Worm (Caenorhabditis elegans) whole organism, early embryonic: Measurements from ENCODE around the gene ZC204.12.

ENCODE experiments used
- B0310.2 ChIP-seq: sonication (generic microtip); optimal IDR thresholded peaks from 2 replicates; lab custom pipeline; 2016; ENCODE audit warnings: mild to moderate bottlenecking, missing genetic modification characterization, missing compliant biosample characterization
- F13C5.2 ChIP-seq: sonication (generic microtip); optimal IDR thresholded peaks from 2 replicates; lab custom pipeline; 2017; ENCODE audit warnings: mild to moderate bottlenecking, missing genetic modification characterization, inconsistent platforms, missing compliant biosample characterization
- aly-1 ChIP-seq: sonication (generic microtip); optimal IDR thresholded peaks from 2 replicates; lab custom pipeline; 2016; ENCODE audit warnings: missing genetic modification characterization, missing compliant biosample characterization
- ama-1 ChIP-seq: fragments of 150-350 bp; optimal IDR thresholded peaks from 2 replicates; lab custom pipeline; 2014
- ceh-13 ChIP-seq: fragments of 200-800 bp; sonication (Bioruptor generic); optimal IDR thresholded peaks from 2 replicates; lab custom pipeline; 2018; ENCODE audit warnings: mild to moderate bottlenecking, missing genetic modification characterization, missing compliant biosample characterization
- ceh-36 ChIP-seq: sonication (generic microtip); optimal IDR thresholded peaks from 2 replicates; lab custom pipeline; 2016; ENCODE audit warnings: missing genetic modification characterization, inconsistent platforms, missing compliant biosample characterization
- ets-7 ChIP-seq: sonication (generic microtip); optimal IDR thresholded peaks from 2 replicates; lab custom pipeline; 2016; ENCODE audit warnings: missing genotype, missing genetic modification characterization, missing compliant biosample characterization
- flt-1 ChIP-seq: fragments of 200-800 bp; sonication (Bioruptor generic); IDR thresholded peaks from 2 replicates; pipeline ENCODE4 v1.3.6; 2022; ENCODE audit warnings: missing genetic modification characterization, missing compliant biosample characterization
- hmbx-1 ChIP-seq: sonication (generic microtip); optimal IDR thresholded peaks from 2 replicates; lab custom pipeline; 2016; ENCODE audit warnings: mild to moderate bottlenecking, missing genetic modification characterization, missing compliant biosample characterization
- hmg-4 ChIP-seq: fragments of 200-800 bp; sonication (Bioruptor generic); optimal IDR thresholded peaks from 2 replicates; lab custom pipeline; 2018; ENCODE audit warnings: mild to moderate bottlenecking, missing genetic modification characterization, missing compliant biosample characterization
- hnd-1 ChIP-seq: sonication (generic microtip); optimal IDR thresholded peaks from 2 replicates; lab custom pipeline; 2016; ENCODE audit warnings: missing genetic modification characterization, missing compliant biosample characterization
- pes-1 ChIP-seq: fragments of 200-800 bp; sonication (Bioruptor generic); IDR thresholded peaks from 2 replicates; pipeline ENCODE4 v1.3.6; 2022; ENCODE audit warnings: missing genetic modification reagents, missing genetic modification characterization, missing compliant biosample characterization
- scrt-1 ChIP-seq: fragments of 200-800 bp; sonication (Bioruptor generic); IDR thresholded peaks from 2 replicates; pipeline ENCODE4 v1.3.6; 2022; ENCODE audit warnings: missing genetic modification characterization, missing compliant biosample characterization
- sea-1 ChIP-seq: fragments of 200-800 bp; sonication (Bioruptor generic); conservative IDR thresholded peaks from 2 replicates; pipeline ENCODE4 v1.3.6; 2022; ENCODE audit warnings: missing genetic modification characterization, missing compliant biosample characterization
- tbx-11 ChIP-seq: fragments of 200-800 bp; sonication (Bioruptor generic); IDR thresholded peaks from 2 replicates; pipeline ENCODE4 v1.3.6; 2022; ENCODE audit warnings: missing genetic modification characterization, missing compliant biosample characterization
- tbx-37 ChIP-seq: fragments of 200-800 bp; sonication (Bioruptor generic); conservative IDR thresholded peaks from 2 replicates; pipeline ENCODE4 v1.3.6; 2022; ENCODE audit warnings: missing genetic modification reagents, missing genetic modification characterization, missing compliant biosample characterization
- tra-4 ChIP-seq: sonication (generic microtip); optimal IDR thresholded peaks from 2 replicates; lab custom pipeline; 2017; ENCODE audit warnings: missing genetic modification characterization, missing compliant biosample characterization

The ZC204.12 gene

DNA sequence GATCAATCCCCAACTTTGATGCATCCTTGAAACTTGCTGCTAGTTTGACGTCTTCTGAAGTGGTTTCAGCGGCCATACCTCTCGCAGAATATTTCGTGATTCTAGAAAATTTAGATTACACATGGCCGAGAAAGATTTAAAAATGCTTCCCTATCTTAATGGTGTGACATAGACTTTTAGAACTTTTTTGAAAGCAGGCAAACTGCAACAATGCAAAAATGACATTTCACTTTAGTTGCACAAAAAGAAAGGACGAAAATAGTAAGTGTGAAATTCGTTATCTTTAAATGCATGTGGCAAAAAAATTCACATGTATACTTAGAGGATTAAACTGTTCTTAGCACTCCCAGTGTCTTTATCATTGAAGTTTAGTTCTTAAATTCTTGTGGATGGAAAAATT lies at the start of gene ZC204.12:
TSS of gene ZC204.12 (minus strand) at position 101 of the 400 bp plus-strand sequence.
- no peak for TF ChIP-seq aly-1 (tag; lab: Kevin White, UChicago)
- no peak for TF ChIP-seq scrt-1 (GFP tag; lab: Robert Waterston, UW)
- no peak for TF ChIP-seq ceh-13 (GFP tag; lab: Kevin White, UChicago)

DNA sequence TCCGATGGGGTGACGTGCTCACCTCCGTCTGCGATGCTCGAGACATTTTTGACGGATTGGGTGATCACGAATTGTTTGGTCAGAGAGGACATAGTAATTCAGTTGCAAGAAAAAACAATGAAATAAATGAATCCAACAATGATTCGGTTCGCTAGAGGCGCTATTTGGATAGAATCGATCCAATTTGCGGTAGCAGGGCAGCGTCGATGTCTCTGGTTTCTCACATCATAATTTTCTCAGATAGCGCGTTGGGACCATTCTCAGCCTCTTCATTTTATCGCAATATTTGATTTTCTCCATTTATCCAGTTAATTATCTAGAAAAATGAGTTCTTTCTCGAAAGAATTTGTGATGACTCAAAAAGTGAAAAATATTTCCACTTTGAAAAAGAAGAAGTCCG lies 49.3 kb upstream of the ZC204.12 start, which contains the start of gene sdz-18:
TSS of gene sdz-18 (minus strand) at position 101 of the 400 bp plus-strand sequence.
- TF ChIP-seq F13C5.2 (tag; lab: Kevin White, UChicago) (no peak), flt-1 (GFP tag; lab: Robert Waterston, UW) (no peak), ama-1 (lab: Kevin White, UChicago) (no peak), tra-4 (tag; lab: Kevin White, UChicago) (no peak), hmg-4 (GFP tag; lab: Kevin White, UChicago) (no peak), B0310.2 (no peak), hmbx-1 (no peak)

DNA sequence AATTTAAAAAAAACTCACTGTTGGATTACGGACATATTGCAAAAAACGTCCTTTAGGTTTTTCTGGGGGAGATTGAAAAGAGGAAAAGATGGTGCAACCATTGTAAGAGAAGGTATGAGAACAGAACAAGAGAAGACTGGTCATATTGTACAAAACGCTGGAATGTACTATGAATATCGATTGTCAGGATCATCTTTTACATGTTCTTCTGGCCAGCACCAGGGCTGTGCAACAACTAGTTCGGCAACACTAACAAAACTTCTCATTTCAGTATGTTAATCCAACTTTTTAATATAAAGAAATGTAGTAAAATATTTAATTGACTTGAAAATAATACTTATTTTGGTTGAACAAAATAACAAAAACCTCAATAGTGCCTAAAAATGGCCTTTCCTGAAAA lies 46.3 kb upstream of the ZC204.12 start, which contains the start of gene fbxb-47:
TSS of gene fbxb-47 (minus strand) at position 101 of the 400 bp plus-strand sequence.
- TF ChIP-seq F13C5.2 (tag; lab: Kevin White, UChicago) (no peak), hnd-1 (no peak), ceh-13 (GFP tag; lab: Kevin White, UChicago) (no peak), ama-1 (lab: Kevin White, UChicago) (no peak), tra-4 (tag; lab: Kevin White, UChicago) (no peak), ceh-36 (tag; lab: Kevin White, UChicago) (no peak), ets-7 (tag; lab: Kevin White, UChicago) (no peak), tbx-11 (GFP tag; lab: Robert Waterston, UW) (no peak)

DNA sequence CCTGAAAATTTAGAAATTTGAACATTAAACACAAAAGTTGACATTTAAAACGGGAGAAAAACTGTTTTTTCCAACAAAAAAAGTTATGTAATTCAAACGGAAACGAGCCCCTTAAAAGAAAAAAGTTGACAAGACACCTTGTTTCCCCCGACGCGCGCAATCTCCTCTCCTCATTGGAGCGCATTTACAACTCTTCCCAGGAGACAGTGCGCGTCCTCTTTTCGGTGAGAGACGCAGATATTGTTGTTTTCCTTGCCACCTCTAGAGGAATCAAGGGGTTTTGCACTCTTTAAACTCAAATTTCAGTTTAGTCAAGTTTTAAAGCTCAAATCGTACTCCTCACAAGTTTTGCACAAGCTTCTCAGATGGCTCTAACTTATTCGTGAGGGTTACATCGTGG lies 38.8 kb upstream of the ZC204.12 start, which contains the start of gene F58E1.13:
TSS of gene F58E1.13 (minus strand) at position 12 of the 400 bp plus-strand sequence.
- TF ChIP-seq ets-7 (tag; lab: Kevin White, UChicago) (no peak), hmbx-1 (no peak)

DNA sequence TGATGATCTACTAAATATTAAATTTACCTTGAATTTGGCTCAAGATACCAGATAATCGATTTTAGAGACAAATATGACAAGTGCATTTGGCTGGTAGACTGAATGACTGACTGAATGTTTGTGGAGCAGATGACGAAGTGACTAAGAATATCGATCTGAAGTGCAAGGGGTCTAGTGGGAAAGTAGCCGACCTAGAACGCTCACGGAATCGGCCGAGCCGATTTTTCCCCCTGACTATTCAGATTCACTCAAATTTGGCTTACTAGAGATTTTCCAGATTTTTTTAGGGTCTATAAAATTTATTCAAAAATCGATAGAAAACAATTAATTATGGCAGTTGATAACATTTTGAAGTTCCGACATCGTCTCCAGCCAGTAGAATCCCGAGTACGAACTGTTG lies 37.4 kb upstream of the ZC204.12 start, which contains the start of gene fbxc-26:
TSS of gene fbxc-26 (minus strand) at position 101 of the 400 bp plus-strand sequence.
- TF ChIP-seq ets-7 (tag; lab: Kevin White, UChicago): no peak
- no peak for TF ChIP-seq F13C5.2 (tag; lab: Kevin White, UChicago)
- no peak for TF ChIP-seq tbx-11 (GFP tag; lab: Robert Waterston, UW)
- no peak for TF ChIP-seq hmg-4 (GFP tag; lab: Kevin White, UChicago)
- no peak for TF ChIP-seq scrt-1 (GFP tag; lab: Robert Waterston, UW)
- TF ChIP-seq pes-1 (GFP tag; lab: Robert Waterston, UW): no peak
- no peak for TF ChIP-seq flt-1 (GFP tag; lab: Robert Waterston, UW)
- no peak for TF ChIP-seq tbx-37 (GFP tag; lab: Robert Waterston, UW)
- no peak for TF ChIP-seq hnd-1
- TF ChIP-seq B0310.2: no peak
- TF ChIP-seq sea-1 (GFP tag; lab: Robert Waterston, UW): no peak
- no peak for TF ChIP-seq hmbx-1
- no peak for TF ChIP-seq ama-1 (lab: Kevin White, UChicago)
- no peak for TF ChIP-seq tra-4 (tag; lab: Kevin White, UChicago)
- TF ChIP-seq aly-1 (tag; lab: Kevin White, UChicago): no peak
- no peak for TF ChIP-seq ceh-13 (GFP tag; lab: Kevin White, UChicago)
- no peak for TF ChIP-seq ceh-36 (tag; lab: Kevin White, UChicago)

DNA sequence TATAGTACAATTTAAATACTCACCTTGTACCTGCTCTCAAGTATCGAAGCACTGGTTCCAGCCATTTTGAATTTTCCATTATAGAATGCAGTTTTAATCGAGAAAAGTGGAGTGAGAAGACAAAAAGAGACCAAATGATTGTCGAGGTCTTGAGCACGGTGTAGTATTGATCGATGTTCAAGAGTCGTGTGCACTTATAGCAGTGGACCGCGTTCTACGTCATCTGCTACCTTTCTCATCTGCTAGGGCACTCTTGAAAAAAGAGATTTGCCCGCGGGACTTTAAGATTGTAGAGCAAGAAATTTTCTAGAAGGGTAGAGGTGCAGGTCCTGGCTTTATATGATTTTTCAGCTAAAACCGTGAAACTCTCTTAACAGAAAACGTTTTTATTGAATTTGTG lies 35.7 kb upstream of the ZC204.12 start, which contains the start of gene fbxc-21:
TSS of gene fbxc-21 (minus strand) at position 101 of the 400 bp plus-strand sequence.
- no peak for TF ChIP-seq hnd-1
- no peak for TF ChIP-seq hmbx-1
- TF ChIP-seq ceh-36 (tag; lab: Kevin White, UChicago): no peak
- TF ChIP-seq tra-4 (tag; lab: Kevin White, UChicago): no peak
- no peak for TF ChIP-seq scrt-1 (GFP tag; lab: Robert Waterston, UW)
- TF ChIP-seq ceh-13 (GFP tag; lab: Kevin White, UChicago): no peak
- TF ChIP-seq aly-1 (tag; lab: Kevin White, UChicago): no peak
- TF ChIP-seq F13C5.2 (tag; lab: Kevin White, UChicago): no peak
- no peak for TF ChIP-seq ets-7 (tag; lab: Kevin White, UChicago)

DNA sequence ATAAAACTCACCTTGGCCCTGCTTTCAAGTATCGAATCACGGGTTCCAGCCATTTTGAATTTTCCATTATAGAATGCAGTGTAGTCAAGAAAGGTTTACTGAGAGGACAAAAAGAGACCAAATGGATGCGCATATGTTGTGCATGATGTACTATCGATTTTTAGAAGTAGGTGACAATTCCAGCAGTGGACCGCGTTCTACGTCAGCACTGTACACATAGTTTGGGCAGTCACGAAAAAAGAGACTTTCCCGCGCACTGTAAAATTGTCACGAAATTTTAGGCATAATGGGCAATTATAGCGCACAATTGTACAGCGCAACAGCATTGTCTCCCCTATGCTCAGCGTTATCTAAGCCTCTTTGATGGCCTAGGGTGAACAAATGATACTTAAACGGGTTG lies 33.9 kb upstream of the ZC204.12 start, which contains the start of gene fbxc-22:
TSS of gene fbxc-22 (minus strand) at position 101 of the 400 bp plus-strand sequence.
- TF ChIP-seq flt-1 (GFP tag; lab: Robert Waterston, UW): no peak
- TF ChIP-seq ets-7 (tag; lab: Kevin White, UChicago): no peak
- TF ChIP-seq B0310.2: no peak
- TF ChIP-seq tbx-11 (GFP tag; lab: Robert Waterston, UW): no peak
- no peak for TF ChIP-seq tra-4 (tag; lab: Kevin White, UChicago)
- TF ChIP-seq ceh-13 (GFP tag; lab: Kevin White, UChicago): no peak

DNA sequence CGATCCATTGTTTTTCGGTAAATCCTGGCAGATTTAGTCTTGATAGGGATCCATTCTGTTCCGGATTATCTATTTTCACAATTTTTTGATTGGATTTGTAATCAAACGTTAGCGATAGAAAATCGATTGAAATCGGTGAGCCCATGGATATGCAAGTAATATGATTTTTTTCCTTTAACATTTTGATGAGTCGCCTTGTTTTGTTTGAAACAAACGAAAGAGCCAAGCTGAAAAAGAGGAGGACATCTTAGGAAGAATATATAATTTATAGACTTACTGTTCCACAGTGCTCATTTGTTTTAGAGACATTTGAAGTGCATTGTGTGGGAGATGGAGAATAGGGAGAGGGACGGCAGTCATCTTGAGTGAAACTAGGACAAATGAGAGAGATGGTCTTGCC lies 31.7 kb upstream of the ZC204.12 start, which contains the start of the genes fbxb-18 and fbxb-19:
TSS of gene fbxb-18 (minus strand) at position 101 of the 400 bp plus-strand sequence.
TSS of gene fbxb-19 (minus strand) at position 369 of the 400 bp plus-strand sequence.
- TF ChIP-seq ceh-36 (tag; lab: Kevin White, UChicago): no peak
- no peak for TF ChIP-seq F13C5.2 (tag; lab: Kevin White, UChicago)
- TF ChIP-seq pes-1 (GFP tag; lab: Robert Waterston, UW): no peak
- TF ChIP-seq hmg-4 (GFP tag; lab: Kevin White, UChicago): no peak
- TF ChIP-seq B0310.2: no peak
- no peak for TF ChIP-seq aly-1 (tag; lab: Kevin White, UChicago)
- no peak for TF ChIP-seq ama-1 (lab: Kevin White, UChicago)
- no peak for TF ChIP-seq ets-7 (tag; lab: Kevin White, UChicago)
- TF ChIP-seq scrt-1 (GFP tag; lab: Robert Waterston, UW): no peak
- no peak for TF ChIP-seq hnd-1
- TF ChIP-seq flt-1 (GFP tag; lab: Robert Waterston, UW): no peak
- no peak for TF ChIP-seq tbx-11 (GFP tag; lab: Robert Waterston, UW)
- TF ChIP-seq ceh-13 (GFP tag; lab: Kevin White, UChicago): no peak
- no peak for TF ChIP-seq sea-1 (GFP tag; lab: Robert Waterston, UW)
- no peak for TF ChIP-seq tra-4 (tag; lab: Kevin White, UChicago)
- TF ChIP-seq hmbx-1: no peak
- TF ChIP-seq tbx-37 (GFP tag; lab: Robert Waterston, UW): no peak
